Fruit fly (Drosophila melanogaster): Measurements from ENCODE around the gene FER.
A peak's percentile ranks its signal among the peaks of the same experiment; 100 is the strongest.

Gene FER

dm6 chr3R:9428189-9428699 lies 33.9 kb upstream of the FER start:
- TF ChIP-seq Snoo (tag; optimal IDR thresholded peaks at IDR 0.05) (peak; percentile 51), gl (tag; optimal IDR thresholded peaks at IDR 0.05) (peak; percentile 82), CG8301 (tag; optimal IDR thresholded peaks at IDR 0.05) (peak; percentile 57), fd96Ca (GFP tag; IDR thresholded peaks at IDR 0.05) (peak; percentile 82), CG8159 (tag; optimal IDR thresholded peaks at IDR 0.05) (peak; percentile 38), EcR (GFP tag; optimal IDR thresholded peaks at IDR 0.05) (no peak), Pif1A (GFP tag; optimal IDR thresholded peaks at IDR 0.05) (peak; percentile 45), CG32121 (GFP tag; IDR thresholded peaks at IDR 0.05) (peak; percentile 75), D1 (tag; optimal IDR thresholded peaks at IDR 0.05) (no peak), CG34367 (tag; optimal IDR thresholded peaks at IDR 0.05) (peak; percentile 40), CG9948 (tag; optimal IDR thresholded peaks at IDR 0.05) (no peak), Ets98B (GFP tag; IDR thresholded peaks at IDR 0.05) (peak; percentile 84), CG4496 (GFP tag; IDR thresholded peaks at IDR 0.05) (no peak; the same call in 1 of the 3 replicates), CG10348 (GFP tag; IDR thresholded peaks at IDR 0.05) (no peak), CG14655 (GFP tag; optimal IDR thresholded peaks at IDR 0.05) (peak; percentile 59), CG15710 (tag; optimal IDR thresholded peaks at IDR 0.05) (peak; percentile 6), CG17806 (tag; optimal IDR thresholded peaks at IDR 0.05) (peak; percentile 18), CG12605 (GFP tag; IDR thresholded peaks at IDR 0.05) (peak; percentile 84), CG13204 (GFP tag; optimal IDR thresholded peaks at IDR 0.05) (peak; percentile 74), rn (GFP tag; IDR thresholded peaks at IDR 0.05) (no peak), Pif1B (GFP tag; optimal IDR thresholded peaks at IDR 0.05) (peak; percentile 53)

- TF ChIP-seq CG32121 (GFP tag; IDR thresholded peaks at IDR 0.05) (no peak), gl (tag; optimal IDR thresholded peaks at IDR 0.05) (no peak), EcR (GFP tag; optimal IDR thresholded peaks at IDR 0.05) (no peak)
These were observed 33.0 kb upstream of the FER start for dm6 chr3R:9427328-9427727.

dm6 chr3R:9424061-9424665 lies 29.8 kb upstream of the FER start:
- no peak for TF ChIP-seq CG8159 (tag; optimal IDR thresholded peaks at IDR 0.05)
- TF ChIP-seq CG15710 (tag; optimal IDR thresholded peaks at IDR 0.05), result no peak
- TF ChIP-seq CG12605 (GFP tag; IDR thresholded peaks at IDR 0.05), result no peak
- TF ChIP-seq CG32121 (GFP tag; IDR thresholded peaks at IDR 0.05), result 0 out of 2 replicates have a peak, but pooled peaks have one; percentile 32
- TF ChIP-seq Pif1B (GFP tag; optimal IDR thresholded peaks at IDR 0.05), result no peak
- no peak for TF ChIP-seq EcR (GFP tag; optimal IDR thresholded peaks at IDR 0.05)
- TF ChIP-seq fd96Ca (GFP tag; IDR thresholded peaks at IDR 0.05), result 0 out of 3 replicates have a peak, but pooled peaks have one; percentile 9
- no peak for TF ChIP-seq CG17806 (tag; optimal IDR thresholded peaks at IDR 0.05)

dm6 chr3R:9422338-9422737 lies 28.0 kb upstream of the FER start:
- TF ChIP-seq CG12605 (GFP tag; IDR thresholded peaks at IDR 0.05) (no peak), CG32121 (GFP tag; IDR thresholded peaks at IDR 0.05) (no peak), D1 (tag; optimal IDR thresholded peaks at IDR 0.05) (no peak), fd96Ca (GFP tag; IDR thresholded peaks at IDR 0.05) (no peak), Pif1A (GFP tag; optimal IDR thresholded peaks at IDR 0.05) (no peak), CG15710 (tag; optimal IDR thresholded peaks at IDR 0.05) (no peak), gl (tag; optimal IDR thresholded peaks at IDR 0.05) (no peak), Pif1B (GFP tag; optimal IDR thresholded peaks at IDR 0.05) (no peak), CG9948 (tag; optimal IDR thresholded peaks at IDR 0.05) (no peak), Ets98B (GFP tag; IDR thresholded peaks at IDR 0.05) (no peak), CG8301 (tag; optimal IDR thresholded peaks at IDR 0.05) (no peak), CG13204 (GFP tag; optimal IDR thresholded peaks at IDR 0.05) (no peak), CG4496 (GFP tag; IDR thresholded peaks at IDR 0.05) (no peak), CG34367 (tag; optimal IDR thresholded peaks at IDR 0.05) (no peak), CG10348 (GFP tag; IDR thresholded peaks at IDR 0.05) (no peak), CG17806 (tag; optimal IDR thresholded peaks at IDR 0.05) (no peak)

dm6 chr3R:9420439-9421234 lies 26.3 kb upstream of the FER start:
- TF ChIP-seq EcR (GFP tag; optimal IDR thresholded peaks at IDR 0.05), result no peak
- peak; percentile 76 for TF ChIP-seq fd96Ca (GFP tag; IDR thresholded peaks at IDR 0.05)
- TF ChIP-seq CG14655 (GFP tag; optimal IDR thresholded peaks at IDR 0.05), result peak; percentile 46
- peak; percentile 81 for TF ChIP-seq CG4496 (GFP tag; IDR thresholded peaks at IDR 0.05)
- peak; percentile 65; the same call in 1 of the 2 replicates for TF ChIP-seq Ets98B (GFP tag; IDR thresholded peaks at IDR 0.05)
- no peak for TF ChIP-seq Snoo (tag; optimal IDR thresholded peaks at IDR 0.05)
- TF ChIP-seq CG10348 (GFP tag; IDR thresholded peaks at IDR 0.05), result peak; percentile 50; the same call in 1 of the 2 replicates
- no peak for TF ChIP-seq CG13204 (GFP tag; optimal IDR thresholded peaks at IDR 0.05)
- peak; percentile 2 for TF ChIP-seq Pif1B (GFP tag; optimal IDR thresholded peaks at IDR 0.05)
- TF ChIP-seq CG9948 (tag; optimal IDR thresholded peaks at IDR 0.05), result peak; percentile 33
- TF ChIP-seq CG17806 (tag; optimal IDR thresholded peaks at IDR 0.05), result peak; percentile 12
- peak; percentile 76 for TF ChIP-seq CG32121 (GFP tag; IDR thresholded peaks at IDR 0.05)
- TF ChIP-seq CG8159 (tag; optimal IDR thresholded peaks at IDR 0.05), result peak; percentile 46
- peak; percentile 46 for TF ChIP-seq CG8301 (tag; optimal IDR thresholded peaks at IDR 0.05)
- no peak for TF ChIP-seq D1 (tag; optimal IDR thresholded peaks at IDR 0.05)

dm6 chr3R:9419300-9419652 lies 24.9 kb upstream of the FER start:
- TF ChIP-seq Pif1A (GFP tag; optimal IDR thresholded peaks at IDR 0.05) (peak; percentile 34), CG10348 (GFP tag; IDR thresholded peaks at IDR 0.05) (no peak), CG13204 (GFP tag; optimal IDR thresholded peaks at IDR 0.05) (peak; percentile 8), CG8159 (tag; optimal IDR thresholded peaks at IDR 0.05) (no peak), CG14655 (GFP tag; optimal IDR thresholded peaks at IDR 0.05) (no peak), D1 (tag; optimal IDR thresholded peaks at IDR 0.05) (no peak), fd96Ca (GFP tag; IDR thresholded peaks at IDR 0.05) (no peak), Pif1B (GFP tag; optimal IDR thresholded peaks at IDR 0.05) (peak; percentile 2), CG15710 (tag; optimal IDR thresholded peaks at IDR 0.05) (no peak), Snoo (tag; optimal IDR thresholded peaks at IDR 0.05) (no peak), rn (GFP tag; IDR thresholded peaks at IDR 0.05) (no peak), CG34367 (tag; optimal IDR thresholded peaks at IDR 0.05) (no peak), Ets98B (GFP tag; IDR thresholded peaks at IDR 0.05) (no peak), EcR (GFP tag; optimal IDR thresholded peaks at IDR 0.05) (no peak), CG4496 (GFP tag; IDR thresholded peaks at IDR 0.05) (no peak)

Data from whole organism, pupa.